Worm (Caenorhabditis elegans) whole organism, late embryonic: ENCODE data around the gene cav-2.

Experiments used
- C38D4.7 ChIP-seq: fragments of 200-800 bp; sonication (Bioruptor generic); optimal IDR thresholded peaks from 2 replicates; lab custom pipeline; 2018; ENCODE audit warnings: mild to moderate bottlenecking, missing genetic modification characterization, moderate library complexity, missing compliant biosample characterization
- F13H6.1 ChIP-seq: sonication (generic microtip); optimal IDR thresholded peaks from 2 replicates; lab custom pipeline; 2016; ENCODE audit warnings: missing genetic modification characterization, missing compliant biosample characterization
- T23F11.4 ChIP-seq: fragments of 200-800 bp; sonication (Bioruptor generic); optimal IDR thresholded peaks from 2 replicates; lab custom pipeline; 2018; ENCODE audit warnings: mild to moderate bottlenecking, missing genetic modification characterization, missing compliant biosample characterization
- ceh-14 ChIP-seq: sonication (generic microtip); optimal IDR thresholded peaks from 2 replicates; lab custom pipeline; 2016; ENCODE audit warnings: missing genotype, missing genetic modification characterization, missing compliant biosample characterization
- ceh-19 ChIP-seq: fragments of 200-800 bp; sonication (Bioruptor generic); optimal IDR thresholded peaks from 2 replicates; lab custom pipeline; 2018; ENCODE audit warnings: mild to moderate bottlenecking, missing genetic modification characterization, missing compliant biosample characterization
- ceh-2 ChIP-seq: sonication (generic microtip); optimal IDR thresholded peaks from 2 replicates; lab custom pipeline; 2016; ENCODE audit warnings: missing genotype, missing genetic modification characterization, missing compliant biosample characterization
- ceh-24 ChIP-seq: sonication (generic microtip); optimal IDR thresholded peaks from 2 replicates; lab custom pipeline; 2016; ENCODE audit warnings: mild to moderate bottlenecking, missing genetic modification characterization, missing compliant biosample characterization
- ceh-30 ChIP-seq: fragments of 150-350 bp; optimal IDR thresholded peaks from 2 replicates; lab custom pipeline; 2014; ENCODE audit warnings: missing biosample characterization, missing genetic modification characterization
- ceh-34 ChIP-seq: sonication (generic microtip); optimal IDR thresholded peaks from 2 replicates; lab custom pipeline; 2016; ENCODE audit warnings: mild to moderate bottlenecking, missing genetic modification characterization, missing compliant biosample characterization
- ceh-45 ChIP-seq: fragments of 200-800 bp; sonication (Bioruptor generic); IDR thresholded peaks from 2 replicates; pipeline ENCODE4 v1.3.6; 2022; ENCODE audit warnings: missing genetic modification reagents, missing genetic modification characterization, missing compliant biosample characterization
- ceh-9 ChIP-seq: sonication (generic microtip); optimal IDR thresholded peaks from 2 replicates; lab custom pipeline; 2016; ENCODE audit warnings: mild to moderate bottlenecking, missing genetic modification characterization, inconsistent platforms, missing compliant biosample characterization
- che-1 ChIP-seq: sonication (generic microtip); optimal IDR thresholded peaks from 2 replicates; lab custom pipeline; 2016; ENCODE audit warnings: mild to moderate bottlenecking, missing genetic modification characterization, missing compliant biosample characterization
- dmd-4 ChIP-seq: sonication (generic microtip); optimal IDR thresholded peaks from 2 replicates; lab custom pipeline; 2016; ENCODE audit warnings: borderline replicate concordance, missing genetic modification characterization, missing compliant biosample characterization
- dve-1 ChIP-seq: sonication (generic microtip); optimal IDR thresholded peaks from 2 replicates; lab custom pipeline; 2017; ENCODE audit warnings: antibody characterized with exemption, mild to moderate bottlenecking, missing genetic modification characterization, missing compliant biosample characterization
- elt-2 ChIP-seq: sonication (generic microtip); optimal IDR thresholded peaks from 2 replicates; lab custom pipeline; 2016; ENCODE audit warnings: missing genetic modification reagents, missing genetic modification characterization, missing compliant biosample characterization
- ets-4 ChIP-seq: sonication (generic microtip); optimal IDR thresholded peaks from 2 replicates; lab custom pipeline; 2016; ENCODE audit warnings: missing genetic modification characterization, missing compliant biosample characterization
- fkh-10 ChIP-seq: fragments of 150-350 bp; optimal IDR thresholded peaks from 2 replicates; lab custom pipeline; 2014; ENCODE audit warnings: missing biosample characterization, missing genetic modification reagents, missing genetic modification characterization
- fkh-6 ChIP-seq: sonication (generic microtip); optimal IDR thresholded peaks from 2 replicates; lab custom pipeline; 2016; ENCODE audit warnings: missing genetic modification characterization, missing compliant biosample characterization
- gmeb-2 ChIP-seq: sonication (generic microtip); optimal IDR thresholded peaks from 2 replicates; lab custom pipeline; 2016; ENCODE audit warnings: missing genetic modification characterization, inconsistent platforms, missing compliant biosample characterization
- hlh-15 ChIP-seq: sonication (generic microtip); optimal IDR thresholded peaks from 2 replicates; lab custom pipeline; 2016; ENCODE audit warnings: missing genetic modification characterization, missing compliant biosample characterization
- hlh-8 ChIP-seq: sonication (generic microtip); optimal IDR thresholded peaks from 2 replicates; lab custom pipeline; 2016; ENCODE audit warnings: missing genotype, missing genetic modification characterization, missing compliant biosample characterization
- lim-6 ChIP-seq: sonication (generic microtip); optimal IDR thresholded peaks from 2 replicates; lab custom pipeline; 2016; ENCODE audit warnings: missing genetic modification characterization, missing compliant biosample characterization
- mec-3 ChIP-seq: sonication (generic microtip); optimal IDR thresholded peaks from 2 replicates; lab custom pipeline; 2016; ENCODE audit warnings: borderline replicate concordance, missing genetic modification characterization, missing compliant biosample characterization
- nfya-1 ChIP-seq: sonication (generic microtip); optimal IDR thresholded peaks from 2 replicates; lab custom pipeline; 2017; ENCODE audit warnings: missing genetic modification characterization, mild to moderate bottlenecking, missing compliant biosample characterization, antibody characterized with exemption, moderate library complexity
- nhr-232 ChIP-seq: sonication (generic microtip); optimal IDR thresholded peaks from 2 replicates; lab custom pipeline; 2016; ENCODE audit warnings: missing genetic modification characterization, missing compliant biosample characterization
- npax-4 ChIP-seq: sonication (generic microtip); optimal IDR thresholded peaks from 2 replicates; lab custom pipeline; 2016; ENCODE audit warnings: missing genetic modification characterization, missing compliant biosample characterization
- pag-3 ChIP-seq: sonication (generic microtip); optimal IDR thresholded peaks from 2 replicates; lab custom pipeline; 2016; ENCODE audit warnings: missing compliant biosample characterization, missing genetic modification characterization, borderline replicate concordance
- pat-9 ChIP-seq: fragments of 200-800 bp; sonication (Bioruptor generic); optimal IDR thresholded peaks from 2 replicates; lab custom pipeline; 2018; ENCODE audit warnings: mild to moderate bottlenecking, missing genetic modification characterization, moderate library complexity, missing compliant biosample characterization
- pha-4 ChIP-seq: fragments of 150-350 bp; optimal IDR thresholded peaks from 2 replicates; lab custom pipeline; 2018; ENCODE audit warnings: missing biosample characterization, missing genetic modification reagents, missing genetic modification characterization
- sdc-2 ChIP-seq: sonication (generic microtip); optimal IDR thresholded peaks from 2 replicates; lab custom pipeline; 2016; ENCODE audit warnings: missing genotype, missing genetic modification characterization, missing compliant biosample characterization
- sox-2 ChIP-seq: fragments of 200-800 bp; sonication (Bioruptor generic); IDR thresholded peaks from 2 replicates; pipeline ENCODE4 v1.3.6; 2022; ENCODE audit warnings: missing genetic modification reagents, missing genetic modification characterization, missing compliant biosample characterization
- tbx-2 ChIP-seq: sonication (generic microtip); optimal IDR thresholded peaks from 2 replicates; lab custom pipeline; 2016; ENCODE audit warnings: missing genetic modification characterization, missing compliant biosample characterization
- tbx-7 ChIP-seq: sonication (generic microtip); optimal IDR thresholded peaks from 2 replicates; lab custom pipeline; 2016; ENCODE audit warnings: missing genotype, missing genetic modification characterization, missing compliant biosample characterization
- ttx-3 ChIP-seq: sonication (generic microtip); optimal IDR thresholded peaks from 2 replicates; lab custom pipeline; 2016; ENCODE audit warnings: missing genetic modification reagents, missing genetic modification characterization, missing compliant biosample characterization
- unc-3 ChIP-seq, 2 experiments: fragments of 200-800 bp in 1 of 2; sonication (Bioruptor generic) in 1 of 2; sonication (generic microtip) in 1 of 2; conservative IDR thresholded peaks in 1 of 2; optimal IDR thresholded peaks in 1 of 2; 2 replicates each; pipeline versions ENCODE4 v1.3.6 to Lab custom; 2016 to 2022; ENCODE audit warnings: missing compliant biosample characterization in 2 of 2, missing genetic modification characterization in 2 of 2, missing genetic modification reagents in 1 of 2
- unc-42 ChIP-seq: sonication (generic microtip); optimal IDR thresholded peaks from 2 replicates; lab custom pipeline; 2016; ENCODE audit warnings: missing genotype, missing genetic modification characterization, missing compliant biosample characterization
- zip-5 ChIP-seq: sonication (generic microtip); optimal IDR thresholded peaks from 2 replicates; lab custom pipeline; 2016; ENCODE audit warnings: missing genetic modification characterization, missing compliant biosample characterization

cav-2 gene

DNA sequence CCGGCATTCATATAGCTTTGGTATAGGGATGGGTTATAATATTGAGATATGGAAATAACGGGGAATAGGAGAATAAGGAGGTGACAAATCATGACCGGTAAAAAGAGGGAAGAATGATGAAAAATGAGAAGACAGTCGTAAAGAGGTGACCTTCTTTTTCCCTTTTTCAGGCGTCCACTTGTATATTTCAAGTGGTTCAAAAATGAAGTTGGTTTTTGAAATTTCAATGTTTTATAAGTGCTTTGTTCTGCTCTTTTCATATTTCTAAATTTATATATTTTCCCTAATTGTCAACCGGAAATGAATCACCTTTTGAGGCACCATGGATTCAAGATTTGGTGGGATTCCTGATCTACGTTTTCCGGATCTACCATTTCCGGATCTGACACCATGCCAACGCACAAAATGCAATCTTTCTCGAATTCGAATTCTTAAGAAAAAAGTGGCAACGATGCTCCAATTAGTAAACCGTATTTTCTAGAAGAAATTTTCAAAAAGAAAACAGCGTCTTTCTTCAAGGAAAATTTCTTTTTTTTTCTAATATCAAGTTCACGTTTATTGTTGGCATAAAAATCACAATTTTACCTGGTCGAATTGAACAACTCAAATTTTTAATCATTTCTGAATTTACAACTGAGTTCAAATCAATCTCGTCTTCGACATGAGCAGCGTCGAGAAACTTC lies 32.7 kb downstream of the cav-2 start, which contains the start of the genes F53F4.2 and F53F4.18:
Gene F53F4.2 (minus strand): TSS at position 101 of the 683 bp plus-strand sequence.
Gene F53F4.18 (plus strand): TSS at position 633 of the 683 bp plus-strand sequence.
- TF ChIP-seq lim-6 (no peak), pha-4 (no peak), ceh-19 (GFP tag; lab: Kevin White, UChicago) (no peak), sdc-2 (tag; lab: Kevin White, UChicago) (no peak), dmd-4 (no peak), ttx-3 (tag; lab: Kevin White, UChicago) (no peak), pat-9 (tag; lab: Kevin White, UChicago) (no peak), ets-4 (tag; lab: Kevin White, UChicago) (no peak), fkh-10 (GFP tag; lab: Kevin White, UChicago) (no peak), nhr-232 (tag; lab: Kevin White, UChicago) (no peak), gmeb-2 (tag; lab: Kevin White, UChicago) (no peak), tbx-2 (no peak), npax-4 (tag; lab: Kevin White, UChicago) (no peak), nfya-1 (tag; lab: Kevin White, UChicago) (no peak), ceh-9 (no peak), tbx-7 (no peak), ceh-45 (GFP tag; lab: Robert Waterston, UW) (no peak)

DNA sequence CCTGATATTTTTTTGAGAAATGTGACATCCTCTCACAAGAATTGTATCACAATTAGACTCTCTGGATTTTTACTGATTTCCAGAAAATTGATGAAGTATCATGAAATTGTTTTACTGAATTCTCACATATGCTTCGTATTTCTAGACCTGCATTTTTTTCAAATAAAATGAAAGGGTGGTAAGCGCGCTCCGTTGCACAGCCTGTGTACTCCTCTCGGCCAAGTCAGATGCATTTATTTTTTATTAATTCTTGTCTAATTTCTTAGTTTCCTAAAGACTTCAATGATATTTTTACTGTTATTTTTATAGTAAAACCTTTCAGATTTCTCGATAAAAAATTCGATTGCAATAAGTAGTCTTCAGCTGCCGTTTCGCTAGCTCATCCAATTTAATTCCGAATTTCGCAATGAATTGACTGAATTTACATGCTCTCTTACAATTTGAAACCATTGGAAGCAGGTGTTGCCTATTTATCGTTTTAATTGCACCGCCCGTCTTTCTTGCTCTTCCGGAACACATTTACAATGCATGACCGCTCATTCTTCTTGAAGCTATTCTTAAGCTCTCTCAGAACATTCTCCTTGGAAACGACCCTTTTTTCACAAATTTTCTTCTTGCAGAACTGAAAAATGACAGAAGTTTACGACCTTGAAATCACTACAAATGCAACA lies 34.7 kb downstream of the cav-2 start, which contains the start of gene tbcb-1:
Gene tbcb-1 (plus strand): TSS at position 621 of the 671 bp plus-strand sequence.
- no peak for TF ChIP-seq ceh-14 (tag; lab: Kevin White, UChicago)
- TF ChIP-seq ceh-2 (tag; lab: Kevin White, UChicago) = no peak
- TF ChIP-seq sox-2 = no peak
- no peak for TF ChIP-seq hlh-8 (tag; lab: Kevin White, UChicago)
- TF ChIP-seq unc-3 (GFP tag; conservative IDR thresholded peaks at IDR 0.05; lab: Robert Waterston, UW) = no peak
- TF ChIP-seq unc-3 (tag; optimal IDR thresholded peaks at IDR 0.05; lab: Kevin White, UChicago) = no peak
- no peak for TF ChIP-seq C38D4.7
- TF ChIP-seq ceh-34 (tag; lab: Kevin White, UChicago) = no peak
- no peak for TF ChIP-seq nfya-1 (tag; lab: Kevin White, UChicago)
- TF ChIP-seq mec-3 = no peak
- no peak for TF ChIP-seq ceh-24 (tag; lab: Kevin White, UChicago)
- no peak for TF ChIP-seq dve-1
- no peak for TF ChIP-seq che-1
- no peak for TF ChIP-seq F13H6.1 (tag; lab: Kevin White, UChicago)
- no peak for TF ChIP-seq T23F11.4 (GFP tag; lab: Kevin White, UChicago)
- TF ChIP-seq zip-5 = no peak
- no peak for TF ChIP-seq fkh-6 (tag; lab: Kevin White, UChicago)
- TF ChIP-seq ceh-30 (tag; lab: Kevin White, UChicago) = no peak
- no peak for TF ChIP-seq elt-2
- no peak for TF ChIP-seq pag-3 (tag; lab: Kevin White, UChicago)

DNA sequence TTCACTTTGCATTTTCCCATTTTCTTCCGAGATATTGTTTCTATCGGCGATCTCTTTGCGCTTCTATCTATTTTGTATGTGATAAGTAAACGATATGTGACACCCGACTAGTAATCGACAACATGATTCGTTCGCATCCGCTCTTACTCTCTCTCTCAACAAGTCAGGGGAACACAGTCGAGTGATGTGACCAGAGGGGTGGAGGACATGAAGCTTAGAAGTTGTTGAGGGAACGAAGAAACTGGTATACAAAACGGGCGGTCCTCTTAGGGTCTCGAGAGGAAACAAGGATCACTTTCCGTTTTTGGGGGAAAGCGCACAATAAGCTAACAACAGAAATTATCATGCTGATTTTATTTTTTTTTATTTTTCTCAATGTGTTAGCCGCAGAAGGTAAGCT lies 36.2 kb downstream of the cav-2 start, which contains the start of gene F53F4.4:
Gene F53F4.4 (plus strand): TSS at position 301 of the 400 bp plus-strand sequence.
- TF ChIP-seq pha-4 (no peak), F13H6.1 (tag; lab: Kevin White, UChicago) (no peak), hlh-15 (no peak), unc-42 (no peak), ceh-19 (GFP tag; lab: Kevin White, UChicago) (no peak)
- TF ChIP-seq, all 69 proteins: peak for 0
